In genomic region chr3R:23374290-23374689, dm6 we compare ENCODE assay signal across 1 fruit fly cellular context.
TF ChIP-seq lines count a peak whose summit lies in the region.

No protein-coding gene starts in this region.

TF ChIP-seq in whole organism, embryonic, 481 proteins besides CTCF, POLR2A, EP300 and RAD21 (continued from another document):
- TF ChIP-seq CG2120 (GFP tag; optimal IDR thresholded peaks at IDR 0.05; lab: Kevin White, UChicago) (peak; percentile 34), Atf6 (GFP tag; IDR thresholded peaks at IDR 0.05; lab: Robert Waterston, UW) (peak; percentile 35), CG10267 (tag; optimal IDR thresholded peaks at IDR 0.05; lab: Kevin White, UChicago) (no peak), crol (GFP tag; IDR thresholded peaks at IDR 0.05; lab: Robert Waterston, UW) (peak; percentile 65), tgo (GFP tag; IDR thresholded peaks at IDR 0.05; lab: Robert Waterston, UW) (no peak), CG13894 (tag; optimal IDR thresholded peaks at IDR 0.05; lab: Kevin White, UChicago) (peak; percentile 37), Adf1 (GFP tag; IDR thresholded peaks at IDR 0.05; lab: Robert Waterston, UW) (peak; percentile 44), CG12769 (tag; optimal IDR thresholded peaks at IDR 0.05; lab: Kevin White, UChicago) (peak; percentile 40), B-H2 (GFP tag; optimal IDR thresholded peaks at IDR 0.05; lab: Kevin White, UChicago) (peak; percentile 5), CHES-1-like (GFP tag; optimal IDR thresholded peaks at IDR 0.05; lab: Kevin White, UChicago) (no peak), CG14441 (GFP tag; IDR thresholded peaks at IDR 0.05; lab: Robert Waterston, UW) (no peak), abd-A (tag; optimal IDR thresholded peaks at IDR 0.05; lab: Kevin White, UChicago) (peak; percentile 82), maf-S (GFP tag; optimal IDR thresholded peaks at IDR 0.05; lab: Kevin White, UChicago) (no peak), zfh1 (GFP tag; IDR thresholded peaks at IDR 0.05; lab: Robert Waterston, UW) (no peak), toy (GFP tag; IDR thresholded peaks at IDR 0.05; lab: Robert Waterston, UW) (no peak), ci (GFP tag; IDR thresholded peaks at IDR 0.05; lab: Robert Waterston, UW) (0 out of 3 replicates have a peak, but pooled peaks have one; percentile 32), br (optimal IDR thresholded peaks at IDR 0.05; lab: Kevin White, UChicago) (no peak), chn (GFP tag; optimal IDR thresholded peaks at IDR 0.05; lab: Kevin White, UChicago) (peak; percentile 4), CG11456 (GFP tag; IDR thresholded peaks at IDR 0.05; lab: Robert Waterston, UW) (no peak), HmgZ (tag; optimal IDR thresholded peaks at IDR 0.05; lab: Kevin White, UChicago) (peak; percentile 25), en (GFP tag; optimal IDR thresholded peaks at IDR 0.05; lab: Kevin White, UChicago) (no peak), Side (GFP tag; optimal IDR thresholded peaks at IDR 0.05; lab: Kevin White, UChicago) (no peak), Med (GFP tag; lab: Kevin White, UChicago) (peak; percentile 62), CG18764 (GFP tag; optimal IDR thresholded peaks at IDR 0.05; lab: Kevin White, UChicago) (no peak), CG13287 (GFP tag; IDR thresholded peaks at IDR 0.05; lab: Robert Waterston, UW; ENCODE audit: partially characterized antibody) (peak; percentile 69), C15 (GFP tag; IDR thresholded peaks at IDR 0.05; lab: Robert Waterston, UW) (no peak), Lim3 (GFP tag; IDR thresholded peaks at IDR 0.05; lab: Robert Waterston, UW) (no peak), ase (GFP tag; IDR thresholded peaks at IDR 0.05; lab: Robert Waterston, UW) (no peak), gro (GFP tag; optimal IDR thresholded peaks at IDR 0.05; lab: Kevin White, UChicago) (peak; percentile 59), Pdp1 (GFP tag; optimal IDR thresholded peaks at IDR 0.05; lab: Kevin White, UChicago) (peak in 1 of 2 experiments; percentile 36), HLH3B (GFP tag; IDR thresholded peaks at IDR 0.05; lab: Robert Waterston, UW) (no peak), tna (GFP tag; IDR thresholded peaks at IDR 0.05; lab: Robert Waterston, UW; ENCODE audit: partially characterized antibody) (peak; percentile 45; the same call in 1 of the 2 replicates), Max (GFP tag; optimal IDR thresholded peaks at IDR 0.05; lab: Kevin White, UChicago) (no peak), CG2202 (tag; optimal IDR thresholded peaks at IDR 0.05; lab: Kevin White, UChicago) (no peak), CG10543 (GFP tag; optimal IDR thresholded peaks at IDR 0.05; lab: Kevin White, UChicago) (peak; percentile 71), sna (GFP tag; IDR thresholded peaks at IDR 0.05; lab: Robert Waterston, UW; ENCODE audit: partially characterized antibody) (0 out of 2 replicates have a peak, but pooled peaks have one; percentile 34), wdn (GFP tag; IDR thresholded peaks at IDR 0.05; lab: Robert Waterston, UW) (0 out of 2 replicates have a peak, but pooled peaks have one; percentile 28), CG32772 (GFP tag; IDR thresholded peaks at IDR 0.05; lab: Robert Waterston, UW) (peak; percentile 89), unc-4 (GFP tag; IDR thresholded peaks at IDR 0.05; lab: Robert Waterston, UW; ENCODE audit: partially characterized antibody) (peak; percentile 41; the same call in 1 of the 2 replicates), zen2 (GFP tag; IDR thresholded peaks at IDR 0.05; lab: Robert Waterston, UW; ENCODE audit: partially characterized antibody) (0 out of 3 replicates have a peak, but pooled peaks have one; percentile 29), CG10462 (GFP tag; optimal IDR thresholded peaks at IDR 0.05; lab: Kevin White, UChicago) (no peak), CG30431 (GFP tag; optimal IDR thresholded peaks at IDR 0.05; lab: Kevin White, UChicago) (no peak), Hey (tag; optimal IDR thresholded peaks at IDR 0.05; lab: Kevin White, UChicago) (no peak), dmrt11E (tag; optimal IDR thresholded peaks at IDR 0.05; lab: Kevin White, UChicago) (no peak), zen (tag; optimal IDR thresholded peaks at IDR 0.05; lab: Kevin White, UChicago) (no peak), CG15514 (GFP tag; optimal IDR thresholded peaks at IDR 0.05; lab: Kevin White, UChicago) (peak; percentile 21), Optix (GFP tag; IDR thresholded peaks at IDR 0.05; lab: Robert Waterston, UW) (0 out of 3 replicates have a peak, but pooled peaks have one; percentile 7), CG9215 (GFP tag; IDR thresholded peaks at IDR 0.05; lab: Robert Waterston, UW) (no peak), wek (GFP tag; optimal IDR thresholded peaks at IDR 0.05; lab: Kevin White, UChicago) (no peak), CG10431 (GFP tag; optimal IDR thresholded peaks at IDR 0.05; lab: Kevin White, UChicago) (peak; percentile 57), H15 (GFP tag; IDR thresholded peaks at IDR 0.05; lab: Robert Waterston, UW) (no peak), ftz-f1 (GFP tag; optimal IDR thresholded peaks at IDR 0.05; lab: Kevin White, UChicago) (peak; percentile 87), Dll (GFP tag; IDR thresholded peaks at IDR 0.05; lab: Robert Waterston, UW; ENCODE audit: partially characterized antibody) (0 out of 4 replicates have a peak, but pooled peaks have one; percentile 19), bbx (GFP tag; IDR thresholded peaks at IDR 0.05; lab: Robert Waterston, UW; ENCODE audit: partially characterized antibody) (peak; percentile 23; the same call in 1 of the 2 replicates), CG4328 (GFP tag; optimal IDR thresholded peaks at IDR 0.05; lab: Kevin White, UChicago) (no peak), CG7786 (GFP tag; optimal IDR thresholded peaks at IDR 0.05; lab: Kevin White, UChicago) (no peak), CG17385 (GFP tag; optimal IDR thresholded peaks at IDR 0.05; lab: Kevin White, UChicago) (no peak), Gsc (GFP tag; IDR thresholded peaks at IDR 0.05; lab: Robert Waterston, UW) (no peak), prd (optimal IDR thresholded peaks at IDR 0.05; lab: Kevin White, UChicago) (no peak), prd (GFP tag; IDR thresholded peaks at IDR 0.05; lab: Robert Waterston, UW) (0 out of 3 replicates have a peak, but pooled peaks have one; percentile 5), CG34376 (GFP tag; optimal IDR thresholded peaks at IDR 0.05; lab: Kevin White, UChicago) (peak; percentile 44)
